Worm (Caenorhabditis elegans): Measurements from ENCODE around the gene F10A3.4.

DNA sequence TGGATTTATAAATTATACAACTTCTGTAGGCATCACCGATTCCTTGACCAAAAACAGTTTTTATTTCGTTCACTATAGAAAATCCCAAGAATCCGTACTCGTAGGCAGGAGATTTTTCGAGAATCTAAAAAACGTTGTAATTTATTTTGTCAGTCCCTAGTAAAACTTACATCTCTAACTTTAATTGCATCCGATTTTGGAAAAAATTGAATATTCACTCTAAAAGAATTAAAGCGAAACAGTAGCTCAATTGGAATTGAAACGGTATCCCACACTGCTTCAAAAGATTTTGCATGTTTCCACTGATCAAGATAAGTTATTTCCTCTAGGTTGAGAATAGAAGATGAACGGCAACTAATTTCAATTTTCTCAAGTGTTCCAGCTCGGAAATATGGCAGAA is 17.7 kb upstream of the F10A3.4 start, which contains the start of gene fbxa-142:
- TF ChIP-seq snpc-4 (tag; optimal IDR thresholded peaks at IDR 0.05) (no peak), nhr-12 (tag; optimal IDR thresholded peaks at IDR 0.05) (no peak), elt-3 (tag; optimal IDR thresholded peaks at IDR 0.05) (no peak), nhr-237 (tag; optimal IDR thresholded peaks at IDR 0.05) (no peak), ztf-11 (tag; optimal IDR thresholded peaks at IDR 0.05) (no peak), unc-62 (GFP tag; optimal IDR thresholded peaks at IDR 0.05) (no peak), lin-13 (tag; optimal IDR thresholded peaks at IDR 0.05) (no peak), ces-1 (GFP tag; optimal IDR thresholded peaks at IDR 0.05) (no peak)
